Fruit fly (Drosophila melanogaster): ENCODE results near the gene pigeon.

pigeon gene

dm6 chr2L:19181153-19181892 is 4.5 kb upstream of the pigeon start, which contains the start of gene CG17568 (continued):
- TF ChIP-seq Myb (GFP tag; optimal IDR thresholded peaks at IDR 0.05) (peak; percentile 81), Fer2 (tag; optimal IDR thresholded peaks at IDR 0.05) (no peak), CG8290 (GFP tag; optimal IDR thresholded peaks at IDR 0.05) (peak; percentile 35), CG8290 (tag; optimal IDR thresholded peaks at IDR 0.05) (no peak), Med (GFP tag) (no peak), D19A (tag; optimal IDR thresholded peaks at IDR 0.05) (no peak), Mrtf (GFP tag; IDR thresholded peaks at IDR 0.05) (no peak), CG10274 (GFP tag; optimal IDR thresholded peaks at IDR 0.05) (no peak), Deaf1 (tag; optimal IDR thresholded peaks at IDR 0.05) (no peak), twi (tag; optimal IDR thresholded peaks at IDR 0.05) (peak; percentile 91), bab2 (GFP tag; optimal IDR thresholded peaks at IDR 0.05) (peak; percentile 6), CG6254 (GFP tag; optimal IDR thresholded peaks at IDR 0.05) (peak; percentile 81), Side (GFP tag; optimal IDR thresholded peaks at IDR 0.05) (no peak), toy (GFP tag; IDR thresholded peaks at IDR 0.05) (no peak)

dm6 chr2L:19182710-19183109 is 3.1 kb upstream of the pigeon start, which contains the start of gene CG42688:
TSS of gene CG42688 (minus strand) at chr2L:19182810.
- TF ChIP-seq usp (GFP tag; optimal IDR thresholded peaks at IDR 0.05) (no peak), Ets65A (GFP tag) (peak; percentile 34)

- TF ChIP-seq fd3F (GFP tag; optimal IDR thresholded peaks at IDR 0.05) (no peak), ash1 (GFP tag; optimal IDR thresholded peaks at IDR 0.05) (no peak), BEAF-32 (GFP tag; optimal IDR thresholded peaks at IDR 0.05) (no peak), Sox100B (GFP tag; optimal IDR thresholded peaks at IDR 0.05) (no peak), scrt (GFP tag; optimal IDR thresholded peaks at IDR 0.05) (no peak), CG8290 (GFP tag; optimal IDR thresholded peaks at IDR 0.05) (no peak), CG8290 (tag; optimal IDR thresholded peaks at IDR 0.05) (no peak), Taf1 (GFP tag; IDR thresholded peaks at IDR 0.05) (no peak), Gsc (GFP tag; IDR thresholded peaks at IDR 0.05) (no peak), Doc2 (GFP tag; IDR thresholded peaks at IDR 0.05) (no peak), dmrt99B (tag; optimal IDR thresholded peaks at IDR 0.05) (no peak), Ada2b (GFP tag; IDR thresholded peaks at IDR 0.05) (no peak), CG4617 (GFP tag; optimal IDR thresholded peaks at IDR 0.05; ENCODE audit: borderline replicate concordance) (no peak), pum (GFP tag; optimal IDR thresholded peaks at IDR 0.05) (no peak), CG17568 (GFP tag; optimal IDR thresholded peaks at IDR 0.05) (no peak), Fer3 (tag; optimal IDR thresholded peaks at IDR 0.05) (no peak)
These were observed 2.2 kb upstream of the pigeon start, which contains the start of gene CG46059 for dm6 chr2L:19183687-19184086. TSS of gene CG46059 (minus strand) at chr2L:19183787.

- TF ChIP-seq unpg (GFP tag; optimal IDR thresholded peaks at IDR 0.05): peak; percentile 30
- TF ChIP-seq slou (GFP tag; optimal IDR thresholded peaks at IDR 0.05): no peak
- TF ChIP-seq ranshi (GFP tag; IDR thresholded peaks at IDR 0.05): no peak; the same call in 1 of the 2 replicates
- no peak for TF ChIP-seq CG18764 (GFP tag; optimal IDR thresholded peaks at IDR 0.05)
- no peak for TF ChIP-seq CG4360 (GFP tag; IDR thresholded peaks at IDR 0.05)
- TF ChIP-seq Opbp (GFP tag; IDR thresholded peaks at IDR 0.05; ENCODE audit: partially characterized antibody): peak; percentile 64; the same call in 1 of the 3 replicates
- peak; percentile 26 for TF ChIP-seq CG6813 (GFP tag; optimal IDR thresholded peaks at IDR 0.05)
- TF ChIP-seq Dip3 (GFP tag; optimal IDR thresholded peaks at IDR 0.05): no peak
- TF ChIP-seq aop (GFP tag; IDR thresholded peaks at IDR 0.05): no peak; the same call in 1 of the 2 replicates
- TF ChIP-seq CrebB (tag; optimal IDR thresholded peaks at IDR 0.05): peak; percentile 44
- no peak for TF ChIP-seq Dp (GFP tag; optimal IDR thresholded peaks at IDR 0.05)
- peak; percentile 63 for TF ChIP-seq nom (GFP tag; optimal IDR thresholded peaks at IDR 0.05)
- TF ChIP-seq Dbx (GFP tag; IDR thresholded peaks at IDR 0.05): 0 out of 3 replicates have a peak, but pooled peaks have one; percentile 44
- peak; percentile 41 for TF ChIP-seq NfI (GFP tag; optimal IDR thresholded peaks at IDR 0.05)
- no peak for TF ChIP-seq Antp (GFP tag; optimal IDR thresholded peaks at IDR 0.05)
- no peak for TF ChIP-seq CG2120 (GFP tag; optimal IDR thresholded peaks at IDR 0.05)
- no peak for TF ChIP-seq wor (GFP tag; IDR thresholded peaks at IDR 0.05)
These were observed 4.4 kb downstream of the pigeon start, which contains the start of gene drl for dm6 chr2L:19190195-19190594. TSS of gene drl (plus strand) at chr2L:19190342.
